Worm (Caenorhabditis elegans): Measurements from ENCODE around the gene H20J04.4.

Gene H20J04.4

DNA sequence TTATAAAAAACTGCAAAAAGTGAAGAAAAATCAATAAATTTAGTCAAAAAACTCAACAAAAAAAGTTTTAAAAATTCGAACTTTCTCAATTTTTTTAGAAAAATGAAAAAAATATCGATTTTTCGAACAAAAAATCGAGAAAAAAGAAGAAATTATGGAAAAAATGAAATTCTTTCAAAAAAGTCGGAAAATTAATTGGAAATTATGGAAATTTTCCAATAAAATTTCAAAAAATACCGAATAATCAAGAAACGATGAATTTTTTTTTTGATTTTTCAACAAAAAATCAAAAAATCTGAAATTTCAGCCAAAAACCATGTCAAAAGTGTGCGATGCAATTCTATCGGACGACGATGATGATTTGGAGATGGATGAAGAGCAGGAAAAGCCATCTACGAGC is at the start of gene H20J04.4:
H20J04.4 (plus strand) TSS at position 301 of the 400 bp plus-strand sequence.
- no peak for TF ChIP-seq ztf-1 (GFP tag; conservative IDR thresholded peaks at IDR 0.05)
- TF ChIP-seq nhr-11 (tag; optimal IDR thresholded peaks at IDR 0.05), result no peak
- no peak for TF ChIP-seq sma-9 (GFP tag; optimal IDR thresholded peaks at IDR 0.05)
- no peak for TF ChIP-seq sma-9 (tag; optimal IDR thresholded peaks at IDR 0.05)
- no peak for TF ChIP-seq blmp-1 (tag; optimal IDR thresholded peaks at IDR 0.05; ENCODE audit: insufficient read depth)
- TF ChIP-seq nhr-10 (tag; optimal IDR thresholded peaks at IDR 0.05), result no peak
- TF ChIP-seq peb-1 (tag; optimal IDR thresholded peaks at IDR 0.05), result no peak
- no peak for TF ChIP-seq nhr-25 (tag; optimal IDR thresholded peaks at IDR 0.05)
- TF ChIP-seq C34F6.9 (tag; optimal IDR thresholded peaks at IDR 0.05), result no peak

DNA sequence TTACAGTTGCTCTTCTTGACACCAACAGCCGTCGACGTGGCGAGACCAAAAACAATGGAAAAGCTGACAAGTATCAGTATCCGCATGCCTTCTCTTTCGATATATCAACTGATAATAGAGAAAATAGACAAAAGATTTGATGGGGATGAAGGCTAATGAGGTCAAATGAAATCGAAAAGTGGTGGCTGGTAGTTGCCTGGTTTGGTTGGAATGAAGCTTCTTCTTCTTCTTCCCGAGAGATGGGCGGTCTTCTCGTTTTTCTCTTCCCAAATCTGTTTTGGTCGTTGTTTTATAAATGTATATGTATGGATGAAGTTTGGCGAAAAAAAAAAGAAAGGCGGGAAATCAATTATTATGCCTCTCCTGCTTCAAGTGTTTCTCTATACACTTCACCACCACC is 47.1 kb upstream of the H20J04.4 start, which contains the start of gene C01F1.5:
C01F1.5 (minus strand) TSS at position 103 of the 400 bp plus-strand sequence.
- TF ChIP-seq nhr-11 (tag; optimal IDR thresholded peaks at IDR 0.05), result no peak

DNA sequence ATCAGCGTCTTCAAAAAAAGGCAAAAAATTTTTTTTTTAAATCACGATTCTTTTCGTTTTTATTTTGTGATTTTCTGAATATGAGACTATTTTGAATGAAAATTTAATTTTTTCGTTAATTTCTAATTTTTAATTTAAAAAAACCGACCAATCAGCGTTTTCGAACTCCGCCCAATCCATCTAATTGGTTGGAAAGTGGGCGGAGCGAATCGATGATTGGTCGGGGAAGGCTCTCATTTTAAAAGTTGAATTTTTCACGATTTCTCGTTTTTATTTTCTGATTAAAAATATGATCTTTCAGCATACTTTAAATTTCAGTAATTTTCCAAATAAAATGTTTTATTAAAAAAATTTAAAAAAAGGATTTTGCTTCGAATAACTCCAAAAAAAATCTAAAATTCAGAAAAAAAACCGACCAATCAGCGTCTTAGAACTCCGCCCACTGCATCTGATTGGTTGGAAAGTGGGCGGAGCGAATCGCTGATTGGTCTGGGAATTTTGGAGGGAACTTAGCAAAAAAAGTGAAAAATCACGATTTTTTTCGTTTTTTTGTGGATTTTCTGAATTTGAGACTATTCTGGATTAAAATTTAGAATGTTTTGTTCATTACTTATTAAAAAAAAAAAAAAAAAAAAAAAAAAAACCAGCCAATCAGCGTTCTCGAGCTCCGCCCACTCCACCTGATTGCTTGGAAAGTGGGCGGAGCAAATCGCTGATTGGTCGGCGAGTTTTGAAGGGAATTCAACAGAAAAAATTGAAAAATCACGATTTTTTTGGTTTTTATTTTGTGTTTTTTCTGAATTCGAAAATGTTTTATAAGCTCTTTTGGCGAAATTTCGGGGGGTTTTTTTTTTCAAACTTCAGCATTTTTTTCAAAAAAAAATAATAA is 44.3 kb upstream of the H20J04.4 start:
- TF ChIP-seq sma-9 (GFP tag; optimal IDR thresholded peaks at IDR 0.05), result no peak
- TF ChIP-seq sma-9 (tag; optimal IDR thresholded peaks at IDR 0.05), result no peak
- TF ChIP-seq elt-3 (tag; optimal IDR thresholded peaks at IDR 0.05), result no peak
- TF ChIP-seq mab-5 (tag; optimal IDR thresholded peaks at IDR 0.05), result no peak
- no peak for TF ChIP-seq nhr-6 (tag; optimal IDR thresholded peaks at IDR 0.05)
- no peak for TF ChIP-seq nhr-10 (tag; optimal IDR thresholded peaks at IDR 0.05)
- no peak for TF ChIP-seq mdl-1 (tag; optimal IDR thresholded peaks at IDR 0.05)
- TF ChIP-seq ztf-11 (tag; optimal IDR thresholded peaks at IDR 0.05), result no peak
- TF ChIP-seq crh-2 (tag; optimal IDR thresholded peaks at IDR 0.05), result no peak
- no peak for TF ChIP-seq ama-1 (optimal IDR thresholded peaks at IDR 0.05)
- no peak for TF ChIP-seq elt-1 (tag; optimal IDR thresholded peaks at IDR 0.05)
- TF ChIP-seq nhr-77 (tag; optimal IDR thresholded peaks at IDR 0.05), result no peak
- TF ChIP-seq ceh-16 (tag; optimal IDR thresholded peaks at IDR 0.05), result no peak
- no peak for TF ChIP-seq skn-1 (tag; optimal IDR thresholded peaks at IDR 0.05)
- TF ChIP-seq lin-13 (GFP tag; optimal IDR thresholded peaks at IDR 0.05), result no peak
- no peak for TF ChIP-seq ztf-4 (tag; optimal IDR thresholded peaks at IDR 0.05)
- no peak for TF ChIP-seq mbf-1 (tag; optimal IDR thresholded peaks at IDR 0.05)
- TF ChIP-seq sma-3 (GFP tag; optimal IDR thresholded peaks at IDR 0.05), result no peak
- TF ChIP-seq alr-1 (tag; optimal IDR thresholded peaks at IDR 0.05), result no peak
- TF ChIP-seq nhr-129 (tag; optimal IDR thresholded peaks at IDR 0.05), result no peak

DNA sequence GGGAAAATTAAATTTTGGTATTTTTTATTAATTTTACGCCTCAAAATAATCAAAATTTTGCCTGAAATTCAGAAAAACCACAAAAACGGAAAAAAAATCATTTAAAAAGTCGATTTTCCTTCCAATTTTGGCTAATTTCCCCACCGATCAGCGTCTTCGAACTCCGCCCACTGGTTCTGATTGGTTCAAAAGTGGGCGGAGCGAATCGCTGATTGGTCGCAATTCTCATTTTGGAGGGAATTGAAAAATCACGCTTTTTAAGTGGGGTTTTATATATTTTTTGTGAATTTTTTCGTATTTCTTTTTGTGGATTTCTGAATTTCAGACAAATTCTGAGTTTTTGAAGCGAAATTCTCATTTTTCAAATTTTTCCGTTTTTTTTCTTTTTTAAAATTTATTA is 41.9 kb upstream of the H20J04.4 start:
- TF ChIP-seq sma-9 (GFP tag; optimal IDR thresholded peaks at IDR 0.05) (no peak), sma-9 (tag; optimal IDR thresholded peaks at IDR 0.05) (no peak), peb-1 (tag; optimal IDR thresholded peaks at IDR 0.05) (no peak), lin-13 (GFP tag; optimal IDR thresholded peaks at IDR 0.05) (no peak), blmp-1 (tag; optimal IDR thresholded peaks at IDR 0.05; ENCODE audit: insufficient read depth) (no peak), nhr-12 (tag; optimal IDR thresholded peaks at IDR 0.05) (no peak), nhr-6 (tag; optimal IDR thresholded peaks at IDR 0.05) (no peak), alr-1 (tag; optimal IDR thresholded peaks at IDR 0.05) (no peak)

DNA sequence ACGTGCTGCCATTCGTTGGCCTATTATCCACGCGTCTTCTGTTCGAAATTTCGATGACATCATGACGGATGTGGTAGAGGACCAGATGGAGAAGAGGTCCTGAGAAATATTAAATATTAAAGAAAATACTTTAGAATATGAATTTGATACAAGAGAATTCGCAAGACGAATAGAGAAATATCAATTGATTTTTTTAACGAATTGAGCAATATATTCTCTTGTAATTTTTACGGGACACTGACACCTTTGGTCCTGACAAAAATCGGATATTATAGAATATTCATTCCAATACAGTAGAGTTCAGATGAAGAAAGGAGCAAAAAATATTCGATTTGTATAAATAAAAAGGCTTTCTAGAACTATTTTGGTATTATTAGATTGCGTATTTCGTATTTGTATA is 40.7 kb upstream of the H20J04.4 start, which contains the start of gene C01F1.6:
C01F1.6 (minus strand) TSS at position 101 of the 400 bp plus-strand sequence.
- TF ChIP-seq mdl-1 (tag; optimal IDR thresholded peaks at IDR 0.05) (no peak), unc-55 (GFP tag; optimal IDR thresholded peaks at IDR 0.05) (no peak), lsy-2 (tag; optimal IDR thresholded peaks at IDR 0.05) (no peak), egl-27 (tag; optimal IDR thresholded peaks at IDR 0.05) (no peak), peb-1 (tag; optimal IDR thresholded peaks at IDR 0.05) (no peak), nhr-11 (tag; optimal IDR thresholded peaks at IDR 0.05) (no peak), mab-5 (tag; optimal IDR thresholded peaks at IDR 0.05) (no peak), nhr-237 (tag; optimal IDR thresholded peaks at IDR 0.05) (no peak), ztf-4 (tag; optimal IDR thresholded peaks at IDR 0.05) (no peak), nhr-129 (tag; optimal IDR thresholded peaks at IDR 0.05) (no peak), fos-1 (tag; optimal IDR thresholded peaks at IDR 0.05) (no peak), dmd-4 (tag; optimal IDR thresholded peaks at IDR 0.05) (no peak), unc-62 (GFP tag; optimal IDR thresholded peaks at IDR 0.05) (no peak), alr-1 (tag; optimal IDR thresholded peaks at IDR 0.05) (no peak), sem-4 (tag; optimal IDR thresholded peaks at IDR 0.05) (no peak), elt-3 (tag; optimal IDR thresholded peaks at IDR 0.05) (no peak), skn-1 (tag; optimal IDR thresholded peaks at IDR 0.05) (no peak)
